Worm (Caenorhabditis elegans) whole organism, L3 larva: ENCODE data around the gene T08B1.4.

ENCODE experiments used
- R02D3.7 ChIP-seq: fragments of 150-350 bp; optimal IDR thresholded peaks from 2 replicates; lab custom pipeline; 2014; ENCODE audit warnings: missing biosample characterization, missing genetic modification characterization
- ceh-16 ChIP-seq: sonication (generic microtip); optimal IDR thresholded peaks from 2 replicates; lab custom pipeline; 2017; ENCODE audit warnings: missing biosample characterization, missing genetic modification characterization
- ceh-82 ChIP-seq: fragments of 150-350 bp; optimal IDR thresholded peaks from 2 replicates; lab custom pipeline; 2014; ENCODE audit warnings: missing biosample characterization, missing genetic modification characterization
- ceh-9 ChIP-seq: sonication (generic microtip); optimal IDR thresholded peaks from 2 replicates; lab custom pipeline; 2018; ENCODE audit warnings: missing biosample characterization, missing genetic modification characterization
- daf-12 ChIP-seq: fragments of 150-350 bp; optimal IDR thresholded peaks from 2 replicates; lab custom pipeline; 2014; ENCODE audit warnings: missing biosample characterization, missing genetic modification reagents, missing genetic modification characterization
- egl-27 ChIP-seq: sonication (generic microtip); optimal IDR thresholded peaks from 4 replicates; lab custom pipeline; 2017; ENCODE audit warnings: missing biosample characterization, missing genetic modification reagents, missing genetic modification characterization
- elt-1 ChIP-seq: fragments of 150-350 bp; optimal IDR thresholded peaks from 2 replicates; lab custom pipeline; 2014; ENCODE audit warnings: missing biosample characterization, missing genetic modification characterization
- elt-2 ChIP-seq: sonication (generic microtip); optimal IDR thresholded peaks from 2 replicates; lab custom pipeline; 2016; ENCODE audit warnings: missing genetic modification reagents, mild to moderate bottlenecking, missing genetic modification characterization, missing compliant biosample characterization
- elt-3 ChIP-seq, 3 experiments: fragments of 150-350 bp in 1 of 3; sonication (generic microtip) in 2 of 3; optimal IDR thresholded peaks; 2 replicates in 2 of 3; 4 replicates in 1 of 3; lab custom pipeline; 2014 to 2017; ENCODE audit warnings: missing biosample characterization in 3 of 3, missing genetic modification characterization in 3 of 3
- eor-1 ChIP-seq, 2 experiments: fragments of 150-350 bp; optimal IDR thresholded peaks; 2 replicates each; lab custom pipeline; 2014 to 2018; ENCODE audit warnings: missing biosample characterization in 2 of 2, missing genetic modification characterization in 2 of 2
- fos-1 ChIP-seq: fragments of 150-350 bp; optimal IDR thresholded peaks from 2 replicates; lab custom pipeline; 2014; ENCODE audit warnings: missing biosample characterization, missing genetic modification characterization
- hmg-11 ChIP-seq: sonication (generic microtip); optimal IDR thresholded peaks from 2 replicates; lab custom pipeline; 2016; ENCODE audit warnings: missing genetic modification characterization, missing compliant biosample characterization
- jun-1 ChIP-seq: fragments of 150-350 bp; optimal IDR thresholded peaks from 2 replicates; lab custom pipeline; 2014; ENCODE audit warnings: missing biosample characterization, missing genetic modification reagents, missing genetic modification characterization
- lin-15B ChIP-seq: fragments of 150-350 bp; optimal IDR thresholded peaks from 2 replicates; lab custom pipeline; 2014; ENCODE audit warnings: missing biosample characterization, missing genetic modification characterization
- lsy-12 ChIP-seq: sonication (generic microtip); optimal IDR thresholded peaks from 2 replicates; lab custom pipeline; 2016; ENCODE audit warnings: mild to moderate bottlenecking, missing genetic modification characterization, missing compliant biosample characterization
- nfya-1 ChIP-seq: sonication (generic microtip); optimal IDR thresholded peaks from 2 replicates; lab custom pipeline; 2017; ENCODE audit warnings: missing genetic modification characterization, mild to moderate bottlenecking, missing compliant biosample characterization, antibody characterized with exemption, moderate library complexity; ENCODE audit not compliant: insufficient read depth
- nhr-12 ChIP-seq: fragments of 150-350 bp; optimal IDR thresholded peaks from 2 replicates; lab custom pipeline; 2014; ENCODE audit warnings: missing biosample characterization, missing genetic modification characterization
- nhr-23 ChIP-seq: fragments of 150-350 bp; optimal IDR thresholded peaks from 2 replicates; lab custom pipeline; 2014; ENCODE audit warnings: missing biosample characterization, missing genetic modification reagents, missing genetic modification characterization
- nhr-25 ChIP-seq: sonication (generic microtip); optimal IDR thresholded peaks from 2 replicates; lab custom pipeline; 2017; ENCODE audit warnings: missing biosample characterization, missing genetic modification characterization
- nhr-28 ChIP-seq: fragments of 150-350 bp; optimal IDR thresholded peaks from 2 replicates; lab custom pipeline; 2014; ENCODE audit warnings: missing biosample characterization, missing genetic modification characterization
- nhr-43 ChIP-seq: sonication (generic microtip); optimal IDR thresholded peaks from 2 replicates; lab custom pipeline; 2016; ENCODE audit warnings: mild to moderate bottlenecking, missing genetic modification characterization, missing compliant biosample characterization; ENCODE audit not compliant: poor library complexity, severe bottlenecking
- nhr-67 ChIP-seq: fragments of 150-350 bp; optimal IDR thresholded peaks from 2 replicates; lab custom pipeline; 2014; ENCODE audit warnings: missing biosample characterization, missing genetic modification characterization
- nhr-76 ChIP-seq: fragments of 150-350 bp; sonication (generic microtip); optimal IDR thresholded peaks from 5 replicates; lab custom pipeline; 2014; ENCODE audit warnings: missing biosample characterization, missing genetic modification characterization
- pqm-1 ChIP-seq: fragments of 150-350 bp; optimal IDR thresholded peaks from 2 replicates; lab custom pipeline; 2017; ENCODE audit warnings: missing biosample characterization, missing genetic modification characterization, inconsistent platforms
- sea-2 ChIP-seq: fragments of 150-350 bp; sonication (generic microtip); optimal IDR thresholded peaks from 4 replicates; lab custom pipeline; 2014; ENCODE audit warnings: missing biosample characterization, missing genetic modification reagents, missing genetic modification characterization
- snpc-4 ChIP-seq: fragments of 150-350 bp; optimal IDR thresholded peaks from 2 replicates; lab custom pipeline; 2014; ENCODE audit warnings: missing biosample characterization, missing genetic modification characterization
- tbx-2 ChIP-seq: sonication (generic microtip); optimal IDR thresholded peaks from 2 replicates; lab custom pipeline; 2016; ENCODE audit warnings: mild to moderate bottlenecking, missing genetic modification characterization, missing compliant biosample characterization
- ztf-11 ChIP-seq: fragments of 150-350 bp; optimal IDR thresholded peaks from 2 replicates; lab custom pipeline; 2014; ENCODE audit warnings: missing biosample characterization, missing genetic modification characterization
- ztf-4 ChIP-seq: fragments of 150-350 bp; optimal IDR thresholded peaks from 2 replicates; lab custom pipeline; 2014; ENCODE audit warnings: missing biosample characterization, missing genetic modification characterization

The T08B1.4 gene

DNA sequence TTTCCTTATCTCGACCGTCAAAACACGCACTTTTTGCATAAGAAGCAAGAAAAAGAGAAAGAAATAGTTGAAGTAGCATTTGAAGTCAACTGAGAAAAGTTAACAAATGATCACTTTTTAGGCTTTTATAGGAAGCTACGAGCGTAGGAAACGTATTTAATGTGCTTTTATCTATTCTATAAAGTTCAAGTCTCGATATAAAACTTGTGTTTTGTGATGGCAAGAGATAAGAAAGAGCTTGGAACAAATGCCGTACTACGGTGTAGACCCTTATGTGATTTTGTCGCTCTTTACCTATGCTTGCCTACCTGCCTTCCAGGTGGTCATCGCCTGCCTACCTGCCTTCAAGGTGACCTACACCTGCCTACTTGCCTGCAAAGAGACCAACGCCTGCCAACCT, 25.2 kb downstream of the T08B1.4 start, which contains the start of gene clec-206:
TSS of gene clec-206 (minus strand) at position 101 of the 400 bp plus-strand sequence.
- TF ChIP-seq hmg-11 (tag; lab: Kevin White, UChicago): no peak

DNA sequence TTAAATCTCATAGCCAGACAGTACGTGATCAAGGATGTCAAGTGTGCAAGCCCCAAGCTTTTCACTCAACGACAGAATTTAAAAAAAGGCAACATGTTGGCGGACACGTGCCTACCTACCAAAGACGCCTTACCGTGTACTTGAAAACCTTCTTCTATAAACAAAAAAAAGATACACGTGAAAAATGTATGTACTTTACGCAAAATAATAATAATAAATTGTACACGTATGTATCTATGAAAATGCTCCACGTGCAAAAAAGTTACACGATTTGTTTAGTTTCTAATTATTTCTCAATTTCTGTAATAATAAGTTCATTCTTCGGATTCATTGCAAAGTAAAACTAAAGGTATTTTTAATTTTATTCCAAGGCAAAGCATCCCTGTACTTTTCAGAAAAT, 25.6 kb downstream of the T08B1.4 start, which contains the start of gene cysl-4:
TSS of gene cysl-4 (plus strand) at position 301 of the 400 bp plus-strand sequence.
- no peak for TF ChIP-seq ceh-9 (tag; lab: Kevin White, UChicago)
- no peak for TF ChIP-seq elt-2

DNA sequence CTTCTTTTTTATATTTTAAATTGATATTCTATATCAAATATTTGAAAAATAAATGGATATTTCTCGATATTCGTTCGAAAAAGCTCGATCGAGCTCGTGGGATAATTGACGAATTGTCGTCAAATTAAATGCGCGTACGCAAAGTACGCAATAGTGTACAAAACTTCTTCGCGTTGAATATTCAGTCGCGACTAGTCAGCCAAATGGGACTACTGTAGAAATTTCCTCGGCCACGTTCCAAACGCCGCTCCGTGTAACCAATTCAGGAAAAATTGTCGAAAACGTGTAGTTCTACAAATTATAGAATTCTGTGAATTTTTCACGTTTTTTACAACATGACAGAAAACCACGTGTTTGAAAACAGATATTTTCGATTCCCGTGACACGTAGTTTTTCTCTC, 29.3 kb downstream of the T08B1.4 start:
- TF ChIP-seq nhr-23 (tag; lab: Kevin White, UChicago): peak; percentile 35
- TF ChIP-seq fos-1 (tag; lab: Kevin White, UChicago): no peak
- TF ChIP-seq elt-2: peak; percentile 55
- TF ChIP-seq lin-15B (tag; lab: Kevin White, UChicago): peak; percentile 68
- TF ChIP-seq pqm-1 (tag; lab: Kevin White, UChicago): peak; percentile 11
- TF ChIP-seq daf-12: no peak
- TF ChIP-seq nhr-43 (tag; lab: Kevin White, UChicago): peak; percentile 44
- TF ChIP-seq R02D3.7 (tag; lab: Kevin White, UChicago): peak; percentile 35

DNA sequence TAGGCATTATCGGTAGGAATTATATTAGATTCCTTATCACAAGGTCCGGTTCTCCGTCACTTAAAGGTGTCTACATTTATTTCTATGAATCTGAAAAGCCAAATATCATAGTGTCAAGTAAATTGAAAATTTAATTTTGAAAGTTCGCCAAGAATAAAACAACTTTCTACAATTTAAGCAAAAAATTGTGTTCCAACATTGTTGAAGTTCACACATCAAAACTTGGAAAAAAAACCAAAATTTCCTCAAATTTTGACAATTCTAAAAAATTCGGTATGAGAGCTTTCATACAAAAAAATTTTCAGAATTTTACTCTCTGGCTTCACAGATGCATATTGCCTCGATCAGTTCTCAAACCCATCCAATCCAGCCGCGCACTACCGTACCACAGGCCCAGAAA, 32.7 kb downstream of the T08B1.4 start, which contains the start of gene F59A7.7:
TSS of gene F59A7.7 (plus strand) at position 301 of the 400 bp plus-strand sequence.
- no peak for TF ChIP-seq nhr-67
- TF ChIP-seq nhr-25 (tag; lab: Kevin White, UChicago): no peak
- TF ChIP-seq nhr-12 (tag; lab: Kevin White, UChicago): no peak
- TF ChIP-seq hmg-11 (tag; lab: Kevin White, UChicago): no peak
- no peak for TF ChIP-seq jun-1 (tag; lab: Kevin White, UChicago)
- TF ChIP-seq sea-2 (GFP tag; lab: Kevin White, UChicago): no peak
- TF ChIP-seq elt-3 (tag; optimal IDR thresholded peaks at IDR 0.05; lab: Kevin White, UChicago): no peak
- no peak for TF ChIP-seq elt-1 (tag; lab: Kevin White, UChicago)
- TF ChIP-seq ztf-4 (tag; lab: Kevin White, UChicago): no peak
- no peak for TF ChIP-seq ceh-16 (tag; lab: Kevin White, UChicago)
- TF ChIP-seq nhr-28: no peak
- no peak for TF ChIP-seq nfya-1 (tag; lab: Kevin White, UChicago)
- no peak for TF ChIP-seq nhr-43 (tag; lab: Kevin White, UChicago)
- TF ChIP-seq fos-1 (tag; lab: Kevin White, UChicago): no peak
- TF ChIP-seq snpc-4 (tag; lab: Kevin White, UChicago): no peak
- TF ChIP-seq nhr-76 (tag; lab: Kevin White, UChicago): no peak
- no peak for TF ChIP-seq eor-1 (tag; optimal IDR thresholded peaks at IDR 0.05; lab: Kevin White, UChicago)
- no peak for TF ChIP-seq egl-27 (tag; lab: Kevin White, UChicago)
- TF ChIP-seq tbx-2 (tag; lab: Kevin White, UChicago): no peak

DNA sequence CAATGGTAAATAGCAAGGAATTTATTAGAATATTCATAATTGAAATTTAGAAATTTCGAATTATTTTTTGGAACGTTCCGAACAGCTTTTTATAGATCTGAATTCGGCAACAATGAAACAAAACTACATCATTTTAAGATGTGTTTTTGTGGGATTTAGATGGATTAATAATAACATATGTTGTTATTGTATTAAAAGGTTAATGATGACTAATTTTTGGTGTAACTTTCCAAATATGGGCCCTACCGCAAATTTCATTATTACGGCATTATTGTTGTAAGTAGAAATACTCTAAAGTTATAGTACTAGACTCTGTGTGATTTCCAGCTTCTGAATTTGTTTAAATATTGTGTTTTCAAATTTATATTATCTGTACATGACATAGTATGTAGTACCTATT, 34.8 kb downstream of the T08B1.4 start, which contains the start of gene F59A7.11:
TSS of gene F59A7.11 (minus strand) at position 101 of the 400 bp plus-strand sequence.
- no peak for TF ChIP-seq nhr-43 (tag; lab: Kevin White, UChicago)
- TF ChIP-seq elt-3 (tag; optimal IDR thresholded peaks at IDR 0.05; lab: Kevin White, UChicago): no peak

DNA sequence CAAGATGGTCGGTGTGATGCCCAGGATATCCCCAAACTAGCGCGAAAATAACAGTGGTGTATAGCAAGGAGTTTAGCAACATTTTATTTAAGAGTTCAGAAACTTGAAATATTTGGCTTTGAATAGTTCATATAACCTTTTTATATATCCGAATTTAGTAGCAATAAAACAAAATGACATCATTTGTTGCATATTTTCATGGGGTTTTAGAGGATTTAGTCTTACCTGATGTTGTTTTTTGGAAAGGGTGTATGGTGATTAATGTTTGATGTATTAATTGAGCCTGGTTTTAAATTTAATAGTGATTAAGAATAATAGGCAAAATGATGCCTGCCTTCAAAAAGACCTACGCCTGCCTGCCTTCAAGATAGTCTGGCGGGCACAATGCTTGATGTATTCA, 37.4 kb downstream of the T08B1.4 start, which contains the start of gene F59A7.2:
TSS of gene F59A7.2 (minus strand) at position 101 of the 400 bp plus-strand sequence.
- TF ChIP-seq nhr-76 (tag; lab: Kevin White, UChicago) (no peak), elt-1 (tag; lab: Kevin White, UChicago) (no peak), egl-27 (tag; lab: Kevin White, UChicago) (no peak), ztf-11 (tag; lab: Kevin White, UChicago) (no peak), ztf-4 (tag; lab: Kevin White, UChicago) (no peak), eor-1 (tag; optimal IDR thresholded peaks at IDR 0.05; lab: Kevin White, UChicago) (no peak), nhr-43 (tag; lab: Kevin White, UChicago) (no peak), lsy-12 (tag; lab: Kevin White, UChicago) (no peak), ceh-82 (tag; lab: Kevin White, UChicago) (no peak)
